Worm (Caenorhabditis elegans) whole organism, L1 larva: ENCODE measurements around the gene AH10.2.

ENCODE experiments used
- C04F5.9 ChIP-seq: sonication (generic microtip); optimal IDR thresholded peaks from 2 replicates; lab custom pipeline; 2016; ENCODE audit warnings: missing genetic modification characterization, missing compliant biosample characterization
- C34B4.2 ChIP-seq: sonication (generic microtip); optimal IDR thresholded peaks from 2 replicates; lab custom pipeline; 2017; ENCODE audit warnings: mild to moderate bottlenecking, missing genetic modification characterization, missing compliant biosample characterization
- Y116A8C.19 ChIP-seq: sonication (generic microtip); optimal IDR thresholded peaks from 2 replicates; lab custom pipeline; 2016; ENCODE audit warnings: missing compliant biosample characterization, missing genetic modification characterization, borderline replicate concordance
- alr-1 ChIP-seq: fragments of 200-800 bp; sonication (Bioruptor generic); optimal IDR thresholded peaks from 2 replicates; lab custom pipeline; 2018; ENCODE audit warnings: borderline replicate concordance, mild to moderate bottlenecking, missing genetic modification characterization, missing compliant biosample characterization
- ama-1 ChIP-seq: fragments of 150-350 bp; optimal IDR thresholded peaks from 2 replicates; lab custom pipeline; 2014
- blmp-1 ChIP-seq: fragments of 150-350 bp; optimal IDR thresholded peaks from 2 replicates; lab custom pipeline; 2014; ENCODE audit warnings: missing biosample characterization, missing genetic modification characterization
- ceh-63 ChIP-seq: fragments of 200-800 bp; sonication (Bioruptor generic); optimal IDR thresholded peaks from 2 replicates; lab custom pipeline; 2018; ENCODE audit warnings: mild to moderate bottlenecking, missing genetic modification characterization, missing compliant biosample characterization
- ceh-90 ChIP-seq: sonication (generic microtip); optimal IDR thresholded peaks from 2 replicates; lab custom pipeline; 2016; ENCODE audit warnings: missing genetic modification characterization, missing compliant biosample characterization
- dpl-1 ChIP-seq, 3 experiments: fragments of 150-350 bp in 2 of 3; sonication (generic microtip) in 1 of 3; optimal IDR thresholded peaks; 2 replicates each; lab custom pipeline; 2014 to 2017; ENCODE audit warnings: missing biosample characterization in 3 of 3, missing genetic modification characterization in 3 of 3, missing genetic modification reagents in 3 of 3
- dsc-1 ChIP-seq: sonication (generic microtip); optimal IDR thresholded peaks from 2 replicates; lab custom pipeline; 2016; ENCODE audit warnings: mild to moderate bottlenecking, missing genetic modification characterization, missing compliant biosample characterization
- efl-1 ChIP-seq, 4 experiments: fragments of 150-350 bp; optimal IDR thresholded peaks in 3 of 4; peaks in 1 of 4; 1 replicate in 1 of 4; 2 replicates in 3 of 4; lab custom pipeline; 2014; ENCODE audit warnings: missing biosample characterization in 2 of 4, missing genetic modification characterization in 2 of 4, missing genetic modification reagents in 2 of 4
- efl-3 ChIP-seq: fragments of 200-800 bp; sonication (Bioruptor generic); optimal IDR thresholded peaks from 2 replicates; lab custom pipeline; 2018; ENCODE audit warnings: mild to moderate bottlenecking, missing genetic modification characterization, missing compliant biosample characterization
- egl-13 ChIP-seq: sonication (generic microtip); optimal IDR thresholded peaks from 2 replicates; lab custom pipeline; 2016; ENCODE audit warnings: missing genotype, missing genetic modification reagents, missing genetic modification characterization, missing compliant biosample characterization
- egl-27 ChIP-seq, 2 experiments: fragments of 150-350 bp in 1 of 2; sonication (generic microtip); optimal IDR thresholded peaks; 3 replicates each; lab custom pipeline; 2017 to 2018; ENCODE audit warnings: missing biosample characterization in 2 of 2, missing genetic modification characterization in 2 of 2, missing genetic modification reagents in 2 of 2
- elt-2 ChIP-seq: sonication (generic microtip); optimal IDR thresholded peaks from 2 replicates; lab custom pipeline; 2016; ENCODE audit warnings: missing genetic modification characterization, mild to moderate bottlenecking, inconsistent platforms, missing compliant biosample characterization, missing genetic modification reagents
- elt-3 ChIP-seq, 6 experiments: fragments of 150-350 bp in 1 of 6; sonication (generic microtip); optimal IDR thresholded peaks; 2 replicates each; lab custom pipeline; 2017 to 2018; ENCODE audit warnings: missing biosample characterization in 6 of 6, missing genetic modification characterization in 6 of 6, inconsistent platforms in 1 of 6
- fkh-10 ChIP-seq: sonication (generic microtip); optimal IDR thresholded peaks from 2 replicates; lab custom pipeline; 2017; ENCODE audit warnings: missing biosample characterization, missing genetic modification reagents, missing genetic modification characterization
- fkh-4 ChIP-seq: sonication (generic microtip); optimal IDR thresholded peaks from 2 replicates; lab custom pipeline; 2016; ENCODE audit warnings: missing compliant biosample characterization, missing genetic modification characterization, borderline replicate concordance
- fos-1 ChIP-seq: fragments of 150-350 bp; optimal IDR thresholded peaks from 2 replicates; lab custom pipeline; 2014; ENCODE audit warnings: missing biosample characterization, missing genetic modification characterization
- irx-1 ChIP-seq: sonication (generic microtip); optimal IDR thresholded peaks from 2 replicates; lab custom pipeline; 2016; ENCODE audit warnings: missing genetic modification characterization, missing compliant biosample characterization
- jun-1 ChIP-seq: fragments of 150-350 bp; optimal IDR thresholded peaks from 2 replicates; lab custom pipeline; 2014; ENCODE audit warnings: missing biosample characterization, missing genetic modification reagents, missing genetic modification characterization
- lin-14 ChIP-seq: fragments of 200-800 bp; sonication (Bioruptor generic); optimal IDR thresholded peaks from 2 replicates; lab custom pipeline; 2018; ENCODE audit warnings: mild to moderate bottlenecking, missing genetic modification characterization, moderate library complexity, missing compliant biosample characterization
- lin-15B ChIP-seq: fragments of 150-350 bp; sonication (generic microtip); optimal IDR thresholded peaks from 3 replicates; lab custom pipeline; 2014; ENCODE audit warnings: missing biosample characterization, missing genetic modification characterization
- lin-35 ChIP-seq, 2 experiments: fragments of 150-350 bp; optimal IDR thresholded peaks; 2 replicates each; lab custom pipeline; 2014; ENCODE audit warnings: missing biosample characterization in 2 of 2, missing genetic modification characterization in 2 of 2, missing genetic modification reagents in 2 of 2
- lsy-2 ChIP-seq, 2 experiments: fragments of 150-350 bp; optimal IDR thresholded peaks; 2 replicates each; lab custom pipeline; 2014; ENCODE audit warnings: missing biosample characterization in 2 of 2, missing genetic modification characterization in 2 of 2
- mab-9 ChIP-seq: fragments of 200-800 bp; sonication (Bioruptor generic); IDR thresholded peaks from 2 replicates; pipeline ENCODE4 v1.3.6; 2022; ENCODE audit warnings: missing genetic modification reagents, missing genetic modification characterization, missing compliant biosample characterization
- nhr-11 ChIP-seq: fragments of 150-350 bp; optimal IDR thresholded peaks from 2 replicates; lab custom pipeline; 2014; ENCODE audit warnings: missing biosample characterization, missing genetic modification characterization
- nhr-12 ChIP-seq: sonication (generic microtip); optimal IDR thresholded peaks from 2 replicates; lab custom pipeline; 2017; ENCODE audit warnings: missing biosample characterization, missing genetic modification characterization
- nhr-20 ChIP-seq: sonication (generic microtip); optimal IDR thresholded peaks from 2 replicates; lab custom pipeline; 2016; ENCODE audit warnings: mild to moderate bottlenecking, missing genetic modification characterization, missing compliant biosample characterization
- nhr-71 ChIP-seq: sonication (generic microtip); optimal IDR thresholded peaks from 2 replicates; lab custom pipeline; 2016; ENCODE audit warnings: mild to moderate bottlenecking, missing genetic modification characterization, moderate library complexity, missing compliant biosample characterization
- nhr-84 ChIP-seq: sonication (generic microtip); optimal IDR thresholded peaks from 2 replicates; lab custom pipeline; 2017; ENCODE audit warnings: missing biosample characterization, missing genetic modification characterization
- nhr-85 ChIP-seq: sonication (generic microtip); peaks from one replicate; lab custom pipeline; 2016; ENCODE audit warnings: missing genetic modification characterization, inconsistent platforms, missing compliant biosample characterization
- nhr-90 ChIP-seq: sonication (generic microtip); optimal IDR thresholded peaks from 2 replicates; lab custom pipeline; 2016; ENCODE audit warnings: mild to moderate bottlenecking, missing genetic modification characterization, missing compliant biosample characterization; ENCODE audit not compliant: poor library complexity
- pax-3 ChIP-seq: fragments of 200-800 bp; sonication (Bioruptor generic); optimal IDR thresholded peaks from 2 replicates; lab custom pipeline; 2018; ENCODE audit warnings: mild to moderate bottlenecking, missing genetic modification characterization, moderate library complexity, missing compliant biosample characterization
- rnt-1 ChIP-seq: sonication (generic microtip); optimal IDR thresholded peaks from 2 replicates; lab custom pipeline; 2016; ENCODE audit warnings: mild to moderate bottlenecking, missing genetic modification characterization, moderate library complexity, missing compliant biosample characterization
- skn-1 ChIP-seq: fragments of 150-350 bp; optimal IDR thresholded peaks from 2 replicates; lab custom pipeline; 2014; ENCODE audit warnings: missing biosample characterization, missing genetic modification characterization
- snpc-4 ChIP-seq: fragments of 150-350 bp; optimal IDR thresholded peaks from 2 replicates; lab custom pipeline; 2014; ENCODE audit warnings: missing biosample characterization, missing genetic modification characterization
- sup-37 ChIP-seq: fragments of 200-800 bp; sonication (Bioruptor generic); optimal IDR thresholded peaks from 2 replicates; lab custom pipeline; 2018; ENCODE audit warnings: mild to moderate bottlenecking, missing genetic modification characterization, missing compliant biosample characterization
- tlp-1 ChIP-seq: fragments of 150-350 bp; optimal IDR thresholded peaks from 2 replicates; lab custom pipeline; 2014; ENCODE audit warnings: missing biosample characterization, missing genetic modification characterization
- unc-30 ChIP-seq: sonication (generic microtip); optimal IDR thresholded peaks from 2 replicates; lab custom pipeline; 2017; ENCODE audit warnings: missing biosample characterization, missing genetic modification characterization
- unc-62 ChIP-seq: fragments of 150-350 bp; optimal IDR thresholded peaks from 2 replicates; lab custom pipeline; 2014; ENCODE audit warnings: missing biosample characterization, missing genetic modification reagents, missing genetic modification characterization
- unc-98 ChIP-seq: fragments of 200-800 bp; sonication (Bioruptor generic); IDR thresholded peaks from 2 replicates; pipeline ENCODE4 v1.3.6; 2022; ENCODE audit warnings: missing genetic modification characterization, missing compliant biosample characterization
- zip-4 ChIP-seq: fragments of 200-800 bp; sonication (Bioruptor generic); optimal IDR thresholded peaks from 2 replicates; lab custom pipeline; 2018; ENCODE audit warnings: mild to moderate bottlenecking, missing genetic modification characterization, moderate library complexity, missing compliant biosample characterization
- ztf-4 ChIP-seq: fragments of 150-350 bp; optimal IDR thresholded peaks from 2 replicates; lab custom pipeline; 2014; ENCODE audit warnings: missing biosample characterization, missing genetic modification characterization

The AH10.2 gene

DNA sequence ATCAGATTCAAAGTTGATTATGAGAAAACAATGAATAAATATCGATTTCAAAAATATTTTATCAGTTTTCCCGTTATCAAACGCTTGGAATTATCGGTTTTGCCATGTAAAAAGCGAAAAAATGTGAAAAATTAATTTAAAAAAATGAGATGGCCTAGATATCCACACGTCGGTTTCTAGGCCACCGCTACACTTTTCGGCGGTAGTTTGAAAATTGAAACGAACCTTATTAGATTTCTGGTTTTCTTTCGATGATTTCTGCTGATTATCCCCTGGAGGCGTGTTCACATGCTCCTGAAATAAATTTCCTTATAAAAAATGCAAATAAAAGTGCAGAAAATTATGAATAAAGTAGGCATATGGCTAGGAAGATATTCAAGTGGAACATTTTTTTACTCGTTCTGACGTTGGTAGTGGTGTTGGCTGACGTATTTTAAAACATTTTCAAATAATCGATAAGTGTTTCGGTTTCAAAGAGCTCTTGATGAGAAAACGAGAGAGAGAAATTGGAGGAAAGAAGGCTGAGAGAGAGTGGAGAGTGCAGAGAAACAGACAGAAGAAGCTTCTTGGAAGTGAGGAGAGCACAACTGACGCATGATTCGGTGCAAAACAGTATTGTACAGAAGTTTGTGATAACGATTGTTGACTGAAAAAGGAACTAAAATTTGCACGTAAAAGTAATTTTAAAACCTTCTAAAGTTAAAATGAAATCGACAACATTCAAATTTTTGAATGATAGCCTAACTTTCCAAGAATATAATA is 23.4 kb upstream of the AH10.2 start:
- TF ChIP-seq lin-14 (GFP tag; lab: Kevin White, UChicago), result peak; percentile 10
- TF ChIP-seq egl-13 (tag; lab: Kevin White, UChicago), result no peak
- peak; percentile 8 to 45 for TF ChIP-seq efl-1 (optimal IDR thresholded peaks at IDR 0.05; lab: Kevin White, UChicago)
- peak; percentile 66 to 93 for TF ChIP-seq efl-1 (GFP tag; optimal IDR thresholded peaks at IDR 0.05 in 1 of 2; lab: Kevin White, UChicago)
- TF ChIP-seq dpl-1 (GFP tag; optimal IDR thresholded peaks at IDR 0.05; lab: Kevin White, UChicago), result peak in 2 of 3 experiments; percentile 23 to 44
- no peak for TF ChIP-seq alr-1 (tag; lab: Kevin White, UChicago)
- TF ChIP-seq efl-3 (GFP tag; lab: Kevin White, UChicago), result no peak
- no peak for TF ChIP-seq C04F5.9
- TF ChIP-seq tlp-1 (tag; lab: Kevin White, UChicago), result no peak
- peak; percentile 6 for TF ChIP-seq nhr-71
- TF ChIP-seq ceh-90 (tag; lab: Kevin White, UChicago), result peak; percentile 70
- TF ChIP-seq ztf-4 (tag; lab: Kevin White, UChicago), result no peak
- TF ChIP-seq nhr-90 (tag; lab: Kevin White, UChicago), result no peak
- peak; percentile 39 for TF ChIP-seq elt-2 (tag; lab: Kevin White, UChicago)
- peak in 1 of 2 experiments; percentile 9 for TF ChIP-seq lsy-2 (tag; optimal IDR thresholded peaks at IDR 0.05; lab: Kevin White, UChicago)
- no peak for TF ChIP-seq fkh-4 (tag; lab: Kevin White, UChicago)
- TF ChIP-seq unc-62, result no peak
- TF ChIP-seq lin-35 (GFP tag; optimal IDR thresholded peaks at IDR 0.05; lab: Kevin White, UChicago), result peak; percentile 12 to 51
- no peak for TF ChIP-seq ceh-63
- TF ChIP-seq nhr-85 (tag; lab: Kevin White, UChicago), result peak; percentile 67
- TF ChIP-seq fos-1, result peak; percentile 2
- peak; percentile 52 for TF ChIP-seq rnt-1

DNA sequence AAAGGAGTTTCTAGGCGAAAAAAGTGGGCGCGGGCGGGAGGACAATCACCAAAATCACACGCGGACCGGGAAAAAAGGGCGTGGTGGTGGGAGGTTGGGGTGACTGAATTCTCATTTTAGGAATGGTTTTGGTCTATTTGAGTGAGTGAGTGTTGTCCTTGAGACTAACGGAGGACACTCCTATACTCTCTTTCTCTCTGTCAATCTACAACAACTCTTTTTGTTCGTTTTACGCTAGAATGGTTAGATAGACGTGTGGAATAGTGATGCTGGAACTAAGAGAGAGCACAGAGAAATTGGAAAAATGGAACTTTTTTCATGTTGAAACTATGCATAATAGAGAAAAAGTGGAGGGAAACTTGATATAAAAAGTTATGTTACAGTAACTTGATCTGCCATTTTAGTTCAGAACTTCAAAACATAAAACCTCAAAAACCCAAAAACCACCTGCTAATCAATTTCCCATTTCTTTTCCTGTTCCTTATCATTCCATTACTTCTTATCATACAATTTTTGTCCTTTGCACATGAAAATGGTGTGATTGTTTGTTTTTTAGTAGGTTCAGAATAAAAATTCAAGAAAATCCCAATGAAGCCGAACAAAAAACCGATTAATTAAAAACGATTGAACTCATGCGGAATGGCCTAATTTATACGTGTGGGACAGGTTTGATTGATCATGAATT is 21.7 kb upstream of the AH10.2 start:
- TF ChIP-seq lin-35 (GFP tag; optimal IDR thresholded peaks at IDR 0.05; lab: Kevin White, UChicago) (peak in 1 of 2 experiments; percentile 5), lsy-2 (tag; optimal IDR thresholded peaks at IDR 0.05; lab: Kevin White, UChicago) (peak in 1 of 2 experiments; percentile 30), elt-3 (tag; optimal IDR thresholded peaks at IDR 0.05; lab: Kevin White, UChicago) (peak in 3 of 6 experiments; percentile 12 to 48 (median 26)), blmp-1 (tag; lab: Kevin White, UChicago) (peak; percentile 15), ama-1 (no peak), nhr-85 (tag; lab: Kevin White, UChicago) (peak; percentile 75), lin-14 (GFP tag; lab: Kevin White, UChicago) (peak; percentile 54), elt-2 (tag; lab: Kevin White, UChicago) (peak; percentile 53), zip-4 (GFP tag; lab: Kevin White, UChicago) (no peak), ztf-4 (tag; lab: Kevin White, UChicago) (no peak), sup-37 (GFP tag; lab: Kevin White, UChicago) (no peak), nhr-20 (tag; lab: Kevin White, UChicago) (no peak), tlp-1 (tag; lab: Kevin White, UChicago) (peak; percentile 18)

DNA sequence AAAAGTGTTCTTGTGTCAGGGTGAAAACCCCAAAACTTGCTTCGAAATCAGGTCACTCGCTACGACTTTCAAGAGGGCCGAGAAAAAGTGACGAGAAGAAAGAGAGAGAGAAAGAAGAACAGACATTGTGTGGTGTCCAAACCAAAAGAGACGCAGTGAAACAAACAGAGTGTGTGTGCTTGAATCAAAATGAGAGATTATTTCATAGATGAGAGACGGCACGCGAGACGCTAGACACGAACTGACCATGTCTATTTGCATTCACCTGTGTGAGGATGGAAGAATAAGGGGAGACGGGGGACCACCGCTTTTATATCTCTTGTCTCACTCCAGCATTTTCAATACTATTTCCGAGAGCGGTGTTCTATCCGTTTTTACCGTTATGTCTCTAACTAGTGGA is 20.4 kb upstream of the AH10.2 start:
- peak; percentile 25 for TF ChIP-seq elt-2 (tag; lab: Kevin White, UChicago)
- no peak for TF ChIP-seq mab-9 (GFP tag; lab: Robert Waterston, UW)
- TF ChIP-seq irx-1 (tag; lab: Kevin White, UChicago), result peak; percentile 45
- no peak for TF ChIP-seq nhr-11 (tag; lab: Kevin White, UChicago)
- TF ChIP-seq lin-15B (tag; lab: Kevin White, UChicago), result no peak
- TF ChIP-seq C34B4.2 (tag; lab: Kevin White, UChicago), result no peak
- TF ChIP-seq fos-1, result peak; percentile 80
- peak; percentile 48 for TF ChIP-seq snpc-4 (tag; lab: Kevin White, UChicago)
- no peak for TF ChIP-seq nhr-84
- TF ChIP-seq rnt-1, result peak; percentile 30
- peak; percentile 98 for TF ChIP-seq lin-14 (GFP tag; lab: Kevin White, UChicago)
- no peak for TF ChIP-seq Y116A8C.19
- no peak for TF ChIP-seq unc-30
- no peak for TF ChIP-seq dsc-1 (tag; lab: Kevin White, UChicago)
- TF ChIP-seq skn-1 (tag; lab: Kevin White, UChicago), result peak; percentile 70
- TF ChIP-seq lsy-2 (tag; optimal IDR thresholded peaks at IDR 0.05; lab: Kevin White, UChicago), result peak; percentile 32 to 80
- peak in 1 of 2 experiments; percentile 73 for TF ChIP-seq egl-27 (tag; optimal IDR thresholded peaks at IDR 0.05; lab: Kevin White, UChicago)
- TF ChIP-seq unc-98, result no peak
- no peak for TF ChIP-seq ceh-63
- no peak for TF ChIP-seq nhr-12 (tag; lab: Kevin White, UChicago)
- TF ChIP-seq jun-1 (tag; lab: Kevin White, UChicago), result peak; percentile 65
- TF ChIP-seq pax-3 (tag; lab: Kevin White, UChicago), result peak; percentile 65
- TF ChIP-seq fkh-10 (GFP tag; lab: Kevin White, UChicago), result no peak
- TF ChIP-seq tlp-1 (tag; lab: Kevin White, UChicago), result no peak
